Worm (Caenorhabditis elegans): ENCODE measurements around the gene F44B9.9.

Gene F44B9.9

DNA sequence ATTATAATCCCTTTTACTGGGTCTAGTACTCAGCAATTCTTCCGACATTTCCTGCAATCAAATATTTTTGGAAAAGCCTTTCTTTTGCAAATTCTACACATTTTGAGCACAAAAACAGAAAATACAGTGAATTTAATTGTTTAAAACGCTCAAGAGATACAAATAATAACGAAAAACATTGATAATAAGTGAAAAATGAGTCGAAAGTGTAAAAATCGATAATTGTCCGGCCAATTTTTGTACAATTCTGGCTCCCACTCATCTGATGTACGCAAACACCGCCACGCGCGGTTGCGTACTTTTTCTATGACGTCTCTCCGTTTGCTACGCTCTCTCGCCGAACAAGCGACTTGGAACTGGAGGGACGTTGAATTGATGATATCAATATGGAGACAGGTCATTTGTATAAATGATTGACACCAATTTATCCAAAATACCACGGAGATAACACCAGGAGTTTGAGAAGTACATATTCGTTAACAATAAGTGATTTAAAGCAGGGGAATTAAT, 10.0 kb downstream of the F44B9.9 start, which contains the start of gene lin-36 (continued):
- no peak for TF ChIP-seq xnd-1 (tag; optimal IDR thresholded peaks at IDR 0.05)
- no peak for TF ChIP-seq F39B2.1 (GFP tag; IDR thresholded peaks at IDR 0.05)
- TF ChIP-seq snpc-3.4 (tag; optimal IDR thresholded peaks at IDR 0.05) = no peak
- TF ChIP-seq zim-3 (tag; optimal IDR thresholded peaks at IDR 0.05) = no peak
- TF ChIP-seq ztf-25 (GFP tag; IDR thresholded peaks at IDR 0.05) = no peak
- no peak for TF ChIP-seq hlh-12 (tag; optimal IDR thresholded peaks at IDR 0.05)
- TF ChIP-seq B0261.1 (tag; optimal IDR thresholded peaks at IDR 0.05) = no peak
- no peak for TF ChIP-seq atf-7 (tag; optimal IDR thresholded peaks at IDR 0.05)
- TF ChIP-seq ets-4 (GFP tag; optimal IDR thresholded peaks at IDR 0.05) = no peak
- TF ChIP-seq sptf-2 (GFP tag; optimal IDR thresholded peaks at IDR 0.05) = no peak
- no peak for TF ChIP-seq bed-1 (GFP tag; IDR thresholded peaks at IDR 0.05)
- peak; percentile 73 for TF ChIP-seq ceh-27 (GFP tag; optimal IDR thresholded peaks at IDR 0.05)
- TF ChIP-seq nhr-27 (tag; optimal IDR thresholded peaks at IDR 0.05) = no peak
- no peak for TF ChIP-seq mxl-1 (tag; optimal IDR thresholded peaks at IDR 0.05)
- TF ChIP-seq hmg-20 (GFP tag; IDR thresholded peaks at IDR 0.05) = no peak
- no peak for TF ChIP-seq ceh-79 (tag; optimal IDR thresholded peaks at IDR 0.05)
- no peak for TF ChIP-seq lag-1 (GFP tag; IDR thresholded peaks at IDR 0.05)
- TF ChIP-seq dox-1 (GFP tag; IDR thresholded peaks at IDR 0.05) = peak; percentile 78
- TF ChIP-seq nfya-1 (tag; optimal IDR thresholded peaks at IDR 0.05; ENCODE audit: borderline replicate concordance, insufficient read depth) = no peak
- TF ChIP-seq nhr-120 (GFP tag; IDR thresholded peaks at IDR 0.05) = no peak
- no peak for TF ChIP-seq F37B4.10 (GFP tag; IDR thresholded peaks at IDR 0.05)
- TF ChIP-seq pha-4 (tag; optimal IDR thresholded peaks at IDR 0.05) = peak; percentile 43
- no peak for TF ChIP-seq snpc-1.1 (tag; optimal IDR thresholded peaks at IDR 0.05; ENCODE audit: insufficient read depth)
- no peak for TF ChIP-seq ztf-22 (GFP tag; optimal IDR thresholded peaks at IDR 0.05)
- TF ChIP-seq ceh-91 (GFP tag; IDR thresholded peaks at IDR 0.05) = peak; percentile 28; the same call in 1 of the 2 replicates
- no peak for TF ChIP-seq egrh-3 (GFP tag; IDR thresholded peaks at IDR 0.05)
- TF ChIP-seq F49E8.2 (tag; optimal IDR thresholded peaks at IDR 0.05; ENCODE audit: insufficient read depth) = no peak
- TF ChIP-seq rcor-1 (GFP tag; IDR thresholded peaks at IDR 0.05) = no peak; the same call in 1 of the 2 replicates
- no peak for TF ChIP-seq Y95B8A.8 (GFP tag; IDR thresholded peaks at IDR 0.05)
- peak; percentile 68 for TF ChIP-seq F23B12.7 (tag; optimal IDR thresholded peaks at IDR 0.05; ENCODE audit: insufficient read depth)

DNA sequence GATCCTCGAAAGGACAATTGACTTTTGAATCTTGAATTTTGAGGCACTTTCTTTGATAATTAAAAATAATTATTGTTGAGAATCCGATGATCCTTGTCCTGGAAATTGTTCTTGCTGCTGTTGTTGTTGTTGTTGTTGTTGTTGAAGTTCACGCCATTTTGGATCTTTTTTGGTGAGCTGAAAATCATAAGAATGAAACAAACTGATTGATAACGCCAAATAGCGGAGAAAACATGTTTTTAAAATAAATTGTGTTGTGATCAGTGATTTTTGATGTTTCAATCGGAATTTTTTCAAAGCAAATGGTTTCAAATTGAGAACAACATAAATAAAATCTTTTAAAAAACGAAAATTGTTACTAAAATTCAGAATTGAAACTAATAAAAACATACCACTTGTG, 13.8 kb downstream of the F44B9.9 start:
- TF ChIP-seq snpc-1.1 (tag; optimal IDR thresholded peaks at IDR 0.05; ENCODE audit: insufficient read depth) (no peak), aptf-3 (GFP tag; IDR thresholded peaks at IDR 0.05) (no peak)

DNA sequence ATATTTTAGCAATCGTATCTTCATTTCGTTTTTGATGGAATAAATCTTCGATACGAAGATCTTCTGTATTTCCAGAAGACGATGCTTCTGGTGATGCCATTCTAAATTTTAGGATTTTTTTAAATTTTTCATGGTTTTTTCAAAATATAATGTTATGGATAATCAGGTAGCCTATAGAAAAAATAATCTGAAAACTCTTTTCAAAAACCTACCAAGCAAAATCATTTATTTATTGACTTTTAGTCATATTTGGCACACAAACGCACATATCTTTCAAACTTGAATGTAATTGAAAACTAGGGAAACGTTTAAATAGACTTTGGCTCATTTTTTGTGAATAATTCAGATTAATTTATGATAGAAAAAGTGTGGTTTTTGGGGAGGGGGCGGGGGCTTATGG, 14.4 kb downstream of the F44B9.9 start, which contains the start of gene F44B9.5:
TSS of gene F44B9.5 (minus strand) at position 101 of the 400 bp plus-strand sequence.
- TF ChIP-seq ztf-28 (GFP tag; IDR thresholded peaks at IDR 0.05) = no peak
- TF ChIP-seq pbrm-1 (GFP tag; IDR thresholded peaks at IDR 0.05) = no peak
- no peak for TF ChIP-seq Y67H2A.10 (GFP tag; conservative IDR thresholded peaks at IDR 0.05)
- no peak for TF ChIP-seq let-526 (GFP tag; IDR thresholded peaks at IDR 0.05)
- TF ChIP-seq nfya-2 (GFP tag; IDR thresholded peaks at IDR 0.05) = no peak
- no peak for TF ChIP-seq nhr-90 (tag; optimal IDR thresholded peaks at IDR 0.05)
- TF ChIP-seq ceh-91 (GFP tag; IDR thresholded peaks at IDR 0.05) = no peak
- no peak for TF ChIP-seq F23B12.7 (tag; optimal IDR thresholded peaks at IDR 0.05; ENCODE audit: insufficient read depth)
